Worm (Caenorhabditis elegans) whole organism, L3 larva: ENCODE measurements around the gene F49C5.7.

Experiments used
- aly-2 ChIP-seq: fragments of 150-350 bp; optimal IDR thresholded peaks from 2 replicates; lab custom pipeline; 2014; ENCODE audit warnings: missing biosample characterization, missing genetic modification characterization
- ama-1 ChIP-seq: fragments of 150-350 bp; optimal IDR thresholded peaks from 2 replicates; lab custom pipeline; 2018
- ceh-16 ChIP-seq: sonication (generic microtip); optimal IDR thresholded peaks from 2 replicates; lab custom pipeline; 2017; ENCODE audit warnings: missing biosample characterization, missing genetic modification characterization
- fos-1 ChIP-seq: fragments of 150-350 bp; optimal IDR thresholded peaks from 2 replicates; lab custom pipeline; 2014; ENCODE audit warnings: missing biosample characterization, missing genetic modification characterization
- nfya-1 ChIP-seq: sonication (generic microtip); optimal IDR thresholded peaks from 2 replicates; lab custom pipeline; 2017; ENCODE audit warnings: missing genetic modification characterization, mild to moderate bottlenecking, missing compliant biosample characterization, antibody characterized with exemption, moderate library complexity; ENCODE audit not compliant: insufficient read depth
- nhr-237 ChIP-seq: fragments of 150-350 bp; optimal IDR thresholded peaks from 2 replicates; lab custom pipeline; 2014; ENCODE audit warnings: missing biosample characterization, missing genetic modification characterization
- nhr-25 ChIP-seq: sonication (generic microtip); optimal IDR thresholded peaks from 2 replicates; lab custom pipeline; 2017; ENCODE audit warnings: missing biosample characterization, missing genetic modification characterization
- nhr-28 ChIP-seq: fragments of 150-350 bp; optimal IDR thresholded peaks from 2 replicates; lab custom pipeline; 2014; ENCODE audit warnings: missing biosample characterization, missing genetic modification characterization
- pha-4 ChIP-seq: fragments of 150-350 bp; optimal IDR thresholded peaks from 2 replicates; lab custom pipeline; 2014; ENCODE audit warnings: missing biosample characterization, missing genetic modification reagents, missing genetic modification characterization
- unc-62 ChIP-seq: fragments of 150-350 bp; sonication (generic microtip); optimal IDR thresholded peaks from 4 replicates; lab custom pipeline; 2014; ENCODE audit warnings: missing biosample characterization, missing genetic modification reagents, missing genetic modification characterization
- ztf-4 ChIP-seq: fragments of 150-350 bp; optimal IDR thresholded peaks from 2 replicates; lab custom pipeline; 2014; ENCODE audit warnings: missing biosample characterization, missing genetic modification characterization

DNA sequence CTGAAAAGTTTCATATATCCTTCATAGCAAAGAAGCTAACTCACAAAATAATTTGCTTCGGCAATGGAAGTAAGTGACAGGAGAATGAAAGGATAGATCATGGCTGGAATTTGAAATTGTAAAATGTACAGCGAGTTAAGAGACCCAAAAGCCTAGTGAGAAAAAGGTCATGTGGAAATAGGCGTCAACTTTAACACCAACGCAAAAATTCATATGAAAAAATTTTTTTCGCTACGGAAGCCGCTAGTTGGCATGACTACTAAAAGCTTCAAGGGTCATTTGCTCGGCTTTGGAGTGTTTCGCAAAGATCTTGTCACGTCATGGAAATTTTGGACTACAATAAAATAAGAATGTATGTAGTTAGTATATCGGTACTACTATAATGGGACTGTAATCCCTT is 4.6 kb downstream of the F49C5.7 start, which contains the start of gene Y38E10A.1:
- no peak for TF ChIP-seq nfya-1 (tag; lab: Kevin White, UChicago)
- no peak for TF ChIP-seq nhr-237
- no peak for TF ChIP-seq nhr-28
- TF ChIP-seq ceh-16: no peak
- TF ChIP-seq ztf-4 (tag; lab: Kevin White, UChicago): no peak
- no peak for TF ChIP-seq aly-2 (tag; lab: Kevin White, UChicago)
- no peak for TF ChIP-seq ama-1 (lab: Kevin White, UChicago)
- no peak for TF ChIP-seq unc-62 (GFP tag; lab: Kevin White, UChicago)
- TF ChIP-seq pha-4 (tag; lab: Kevin White, UChicago): no peak
- TF ChIP-seq nhr-25: no peak
- TF ChIP-seq fos-1: no peak
